Worm (Caenorhabditis elegans) whole organism, mixed stage, embryonic: ENCODE results near the gene dod-20.

ENCODE experiments used
- M03D4.4 ChIP-seq: sonication (generic microtip); optimal IDR thresholded peaks from 2 replicates; lab custom pipeline; 2017; ENCODE audit warnings: mild to moderate bottlenecking, missing genetic modification characterization, missing compliant biosample characterization
- blmp-1 ChIP-seq: fragments of 150-350 bp; optimal IDR thresholded peaks from 2 replicates; lab custom pipeline; 2014; ENCODE audit warnings: missing biosample characterization, missing genetic modification characterization
- ceh-39 ChIP-seq: fragments of 150-350 bp; optimal IDR thresholded peaks from 2 replicates; lab custom pipeline; 2014; ENCODE audit warnings: missing biosample characterization, missing genetic modification characterization
- ceh-43 ChIP-seq: fragments of 200-800 bp; sonication (Bioruptor generic); optimal IDR thresholded peaks from 2 replicates; lab custom pipeline; 2018; ENCODE audit warnings: mild to moderate bottlenecking, missing genetic modification characterization, moderate library complexity, missing compliant biosample characterization
- ces-1 ChIP-seq: fragments of 150-350 bp; optimal IDR thresholded peaks from 2 replicates; lab custom pipeline; 2014; ENCODE audit warnings: missing biosample characterization, missing genetic modification reagents, missing genetic modification characterization
- cnd-1 ChIP-seq: fragments of 200-800 bp; sonication (Bioruptor generic); optimal IDR thresholded peaks from 2 replicates; lab custom pipeline; 2018; ENCODE audit warnings: mild to moderate bottlenecking, missing genetic modification characterization, missing compliant biosample characterization
- drap-1 ChIP-seq: fragments of 200-800 bp; sonication (Bioruptor generic); optimal IDR thresholded peaks from 3 replicates; lab custom pipeline; 2018; ENCODE audit warnings: mild to moderate bottlenecking, missing genetic modification characterization, missing compliant biosample characterization
- elt-3 ChIP-seq: fragments of 150-350 bp; optimal IDR thresholded peaks from 2 replicates; lab custom pipeline; 2014; ENCODE audit warnings: missing biosample characterization, missing genetic modification characterization
- flh-1 ChIP-seq: fragments of 200-800 bp; sonication (Bioruptor generic); optimal IDR thresholded peaks from 2 replicates; lab custom pipeline; 2018; ENCODE audit warnings: mild to moderate bottlenecking, missing genetic modification characterization, moderate library complexity, missing compliant biosample characterization
- ham-2 ChIP-seq: fragments of 200-800 bp; sonication (Bioruptor generic); optimal IDR thresholded peaks from 2 replicates; lab custom pipeline; 2018; ENCODE audit warnings: mild to moderate bottlenecking, missing genetic modification characterization, missing compliant biosample characterization
- hlh-1 ChIP-seq: fragments of 150-350 bp; optimal IDR thresholded peaks from 2 replicates; lab custom pipeline; 2014; ENCODE audit warnings: missing biosample characterization, missing genetic modification reagents, missing genetic modification characterization
- lin-13 ChIP-seq: fragments of 150-350 bp; optimal IDR thresholded peaks from 2 replicates; lab custom pipeline; 2014; ENCODE audit warnings: missing biosample characterization, missing genetic modification characterization
- lin-32 ChIP-seq: fragments of 200-800 bp; sonication (Bioruptor generic); optimal IDR thresholded peaks from 2 replicates; lab custom pipeline; 2018; ENCODE audit warnings: mild to moderate bottlenecking, missing genetic modification characterization, missing compliant biosample characterization
- lsy-2 ChIP-seq: fragments of 150-350 bp; optimal IDR thresholded peaks from 2 replicates; lab custom pipeline; 2014; ENCODE audit warnings: missing biosample characterization, missing genetic modification characterization
- mab-5 ChIP-seq: fragments of 150-350 bp; optimal IDR thresholded peaks from 2 replicates; lab custom pipeline; 2014; ENCODE audit warnings: missing biosample characterization, missing genetic modification characterization
- mep-1 ChIP-seq: fragments of 150-350 bp; optimal IDR thresholded peaks from 2 replicates; lab custom pipeline; 2017; ENCODE audit warnings: missing biosample characterization, missing genetic modification reagents, missing genetic modification characterization, inconsistent platforms
- mls-2 ChIP-seq: sonication (generic microtip); optimal IDR thresholded peaks from 2 replicates; lab custom pipeline; 2016; ENCODE audit warnings: mild to moderate bottlenecking, missing genetic modification characterization, moderate library complexity, missing compliant biosample characterization
- nhr-12 ChIP-seq: fragments of 150-350 bp; optimal IDR thresholded peaks from 2 replicates; lab custom pipeline; 2014; ENCODE audit warnings: missing biosample characterization, missing genetic modification characterization
- nhr-2 ChIP-seq: fragments of 150-350 bp; optimal IDR thresholded peaks from 2 replicates; lab custom pipeline; 2014; ENCODE audit warnings: missing biosample characterization, missing genetic modification characterization
- nhr-28 ChIP-seq: fragments of 150-350 bp; optimal IDR thresholded peaks from 2 replicates; lab custom pipeline; 2014; ENCODE audit warnings: missing biosample characterization, missing genetic modification characterization
- nhr-76 ChIP-seq: sonication (generic microtip); optimal IDR thresholded peaks from 2 replicates; lab custom pipeline; 2017; ENCODE audit warnings: missing biosample characterization, missing genetic modification characterization
- pha-4 ChIP-seq: fragments of 150-350 bp; optimal IDR thresholded peaks from 2 replicates; lab custom pipeline; 2018; ENCODE audit warnings: missing biosample characterization, missing genetic modification reagents, missing genetic modification characterization
- sem-2 ChIP-seq: fragments of 200-800 bp; sonication (Bioruptor generic); optimal IDR thresholded peaks from 2 replicates; lab custom pipeline; 2018; ENCODE audit warnings: mild to moderate bottlenecking, missing genetic modification characterization, missing compliant biosample characterization
- snpc-4 ChIP-seq: fragments of 150-350 bp; optimal IDR thresholded peaks from 2 replicates; lab custom pipeline; 2014; ENCODE audit warnings: missing biosample characterization, missing genetic modification characterization
- tbx-8 ChIP-seq: fragments of 200-800 bp; sonication (Bioruptor generic); optimal IDR thresholded peaks from 2 replicates; lab custom pipeline; 2018; ENCODE audit warnings: mild to moderate bottlenecking, missing genetic modification characterization, moderate library complexity, missing compliant biosample characterization
- unc-120 ChIP-seq: sonication (generic microtip); optimal IDR thresholded peaks from 2 replicates; lab custom pipeline; 2017; ENCODE audit warnings: missing genetic modification characterization, missing compliant biosample characterization; ENCODE audit not compliant: poor library complexity, severe bottlenecking
- unc-62 ChIP-seq: fragments of 150-350 bp; optimal IDR thresholded peaks from 2 replicates; lab custom pipeline; 2014; ENCODE audit warnings: missing biosample characterization, missing genetic modification reagents, missing genetic modification characterization
- zip-8 ChIP-seq: fragments of 150-350 bp; optimal IDR thresholded peaks from 2 replicates; lab custom pipeline; 2014; ENCODE audit warnings: missing biosample characterization, missing genetic modification characterization
- ztf-11 ChIP-seq: fragments of 150-350 bp; optimal IDR thresholded peaks from 2 replicates; lab custom pipeline; 2014; ENCODE audit warnings: missing biosample characterization, missing genetic modification characterization

Gene dod-20

ce11 chrV:412820-413219 is 9.4 kb upstream of the dod-20 start:
- TF ChIP-seq lin-13 (tag; lab: Kevin White, UChicago) = no peak
- no peak for TF ChIP-seq lin-32 (GFP tag; lab: Kevin White, UChicago)
- TF ChIP-seq ztf-11 (tag; lab: Kevin White, UChicago) = no peak
- no peak for TF ChIP-seq unc-62 (GFP tag; lab: Kevin White, UChicago)
- TF ChIP-seq mep-1 (tag; lab: Kevin White, UChicago) = no peak

DNA sequence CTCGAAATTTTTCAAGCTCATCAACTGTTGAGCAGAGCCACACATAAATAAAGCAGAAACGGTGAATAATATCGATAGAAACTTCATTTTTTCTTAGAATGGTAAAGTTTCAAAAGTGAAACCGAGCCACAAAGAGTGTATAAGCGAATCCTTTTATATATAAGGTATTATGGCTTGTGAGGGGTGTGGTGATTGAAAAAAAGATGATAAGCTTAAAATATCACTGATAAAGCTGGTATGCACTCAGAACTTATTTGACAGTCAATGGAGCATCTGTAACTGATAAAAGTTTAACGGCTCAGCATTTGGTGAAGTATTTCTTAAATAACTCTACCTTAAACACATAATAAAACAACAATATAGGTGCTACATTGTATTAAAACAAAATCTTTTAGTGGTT is 7.6 kb upstream of the dod-20 start, which contains the start of gene dod-19:
Gene dod-19 (minus strand): TSS at position 130 of the 400 bp plus-strand sequence.
- TF ChIP-seq hlh-1 (tag; lab: Kevin White, UChicago) (no peak), mab-5 (tag; lab: Kevin White, UChicago) (no peak), nhr-2 (tag; lab: Kevin White, UChicago) (no peak), M03D4.4 (tag; lab: Kevin White, UChicago) (no peak), zip-8 (tag; lab: Kevin White, UChicago) (no peak)

- TF ChIP-seq nhr-76 (tag; lab: Kevin White, UChicago) (no peak), pha-4 (tag; lab: Kevin White, UChicago) (no peak), drap-1 (no peak), ceh-43 (GFP tag; lab: Kevin White, UChicago) (no peak), M03D4.4 (tag; lab: Kevin White, UChicago) (no peak), ceh-39 (tag; lab: Kevin White, UChicago) (no peak), ztf-11 (tag; lab: Kevin White, UChicago) (no peak), blmp-1 (tag; lab: Kevin White, UChicago) (no peak), lin-13 (tag; lab: Kevin White, UChicago) (no peak), nhr-28 (no peak)
Measured at ce11 chrV:415072-415471, 7.2 kb upstream of the dod-20 start.

DNA sequence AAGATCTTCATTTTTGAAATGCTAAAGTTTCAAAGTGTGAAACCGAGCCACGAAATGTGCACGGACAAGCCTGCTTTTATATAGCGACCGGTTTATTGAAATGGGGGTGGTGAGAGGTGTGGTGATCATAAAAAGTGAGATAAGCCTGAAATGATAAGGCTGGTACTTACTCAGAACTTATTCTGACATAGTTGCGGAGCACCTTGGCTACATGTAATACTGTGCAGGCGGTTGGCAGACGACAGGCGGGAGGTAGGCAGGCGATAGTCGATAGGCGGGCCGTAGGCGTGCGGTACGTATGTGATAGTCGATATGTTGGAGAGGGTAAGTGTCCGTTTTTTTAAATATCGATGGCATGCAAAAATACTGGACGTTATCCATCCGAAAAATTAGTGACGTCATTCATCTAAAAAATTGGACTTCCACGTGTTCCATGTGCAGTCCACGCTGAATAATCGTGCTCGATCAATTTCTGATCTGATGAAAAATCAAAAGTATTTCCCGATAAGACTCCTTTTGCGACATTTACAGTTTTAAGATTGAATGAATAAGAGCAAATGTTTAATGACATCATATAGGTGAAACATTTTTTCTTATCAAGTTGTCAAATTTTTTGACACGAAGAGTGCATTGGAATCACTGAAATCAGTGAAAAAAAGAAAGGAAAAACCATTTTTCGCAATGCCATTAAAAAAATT is 4.4 kb upstream of the dod-20 start, which contains the start of gene irg-8:
Gene irg-8 (minus strand): TSS at position 51 of the 698 bp plus-strand sequence.
- TF ChIP-seq mep-1 (tag; lab: Kevin White, UChicago) (no peak), nhr-12 (no peak), flh-1 (no peak), tbx-8 (GFP tag; lab: Kevin White, UChicago) (no peak), cnd-1 (tag; lab: Kevin White, UChicago) (no peak), ces-1 (no peak), ceh-39 (tag; lab: Kevin White, UChicago) (no peak), nhr-28 (no peak), zip-8 (tag; lab: Kevin White, UChicago) (no peak), snpc-4 (tag; lab: Kevin White, UChicago) (no peak), lsy-2 (tag; lab: Kevin White, UChicago) (no peak), mls-2 (tag; lab: Kevin White, UChicago) (no peak), sem-2 (no peak), hlh-1 (tag; lab: Kevin White, UChicago) (no peak), nhr-2 (tag; lab: Kevin White, UChicago) (no peak), lin-32 (GFP tag; lab: Kevin White, UChicago) (no peak), ztf-11 (tag; lab: Kevin White, UChicago) (no peak), lin-13 (tag; lab: Kevin White, UChicago) (no peak), mab-5 (tag; lab: Kevin White, UChicago) (no peak), elt-3 (tag; lab: Kevin White, UChicago) (no peak)

DNA sequence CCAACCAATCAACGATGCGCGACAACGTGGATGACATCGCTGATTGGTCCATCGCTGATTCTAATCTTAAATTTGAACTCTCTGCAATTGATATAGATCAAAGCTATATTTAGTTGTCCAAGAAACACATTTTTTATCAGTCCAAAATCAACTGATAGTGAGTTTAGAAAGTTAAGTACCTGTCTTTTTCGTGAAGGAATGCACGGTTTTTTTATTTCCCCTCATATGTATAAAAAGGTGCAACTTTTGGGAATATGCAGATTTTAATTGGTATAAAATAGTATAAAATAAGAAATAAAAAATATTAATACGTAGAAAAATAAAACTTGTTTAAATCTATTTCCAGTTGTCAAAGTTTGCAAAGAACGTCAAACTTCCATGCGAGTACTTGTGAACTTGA is 3.8 kb upstream of the dod-20 start, which contains the start of gene Y39D8A.1:
Gene Y39D8A.1 (plus strand): TSS at position 301 of the 400 bp plus-strand sequence.
- TF ChIP-seq lsy-2 (tag; lab: Kevin White, UChicago) = no peak
- no peak for TF ChIP-seq snpc-4 (tag; lab: Kevin White, UChicago)
- no peak for TF ChIP-seq unc-120
- no peak for TF ChIP-seq ceh-39 (tag; lab: Kevin White, UChicago)
- TF ChIP-seq lin-13 (tag; lab: Kevin White, UChicago) = no peak
- TF ChIP-seq flh-1 = no peak
- TF ChIP-seq hlh-1 (tag; lab: Kevin White, UChicago) = no peak
- TF ChIP-seq mep-1 (tag; lab: Kevin White, UChicago) = no peak
- no peak for TF ChIP-seq ham-2 (GFP tag; lab: Kevin White, UChicago)
- TF ChIP-seq nhr-28 = no peak
- no peak for TF ChIP-seq mab-5 (tag; lab: Kevin White, UChicago)
